Worm (Caenorhabditis elegans): ENCODE measurements around the gene hpo-36.

hpo-36 gene

DNA sequence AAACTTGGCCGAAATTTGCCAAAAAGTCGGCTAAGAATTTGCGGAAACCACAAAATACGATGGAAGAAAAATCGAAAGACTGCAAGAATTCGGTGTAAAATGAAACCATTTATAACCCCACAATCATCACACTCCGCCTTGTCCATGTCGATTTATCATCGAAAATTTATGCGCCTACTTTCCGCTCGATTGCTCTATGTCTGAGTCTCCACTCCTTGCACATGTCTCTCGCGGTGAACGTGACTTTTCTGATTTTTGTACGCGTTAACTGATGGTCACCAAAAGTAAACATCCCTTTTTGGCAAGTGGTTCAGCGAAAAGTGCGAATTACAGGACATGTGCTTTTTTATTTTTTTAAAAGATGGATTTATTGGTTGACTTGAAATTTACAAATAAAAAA, 37.7 kb upstream of the hpo-36 start (continued):
- no peak for TF ChIP-seq dmd-9 (GFP tag; IDR thresholded peaks at IDR 0.05)
- no peak for TF ChIP-seq snpc-4 (tag; optimal IDR thresholded peaks at IDR 0.05)
- TF ChIP-seq ceh-82 (tag; optimal IDR thresholded peaks at IDR 0.05) = no peak
- no peak for TF ChIP-seq nhr-10 (tag; optimal IDR thresholded peaks at IDR 0.05)
- TF ChIP-seq F44E2.7 (GFP tag; IDR thresholded peaks at IDR 0.05) = no peak
- no peak for TF ChIP-seq mdt-29 (GFP tag; IDR thresholded peaks at IDR 0.05)
- TF ChIP-seq T20F7.1 (GFP tag; optimal IDR thresholded peaks at IDR 0.05) = no peak
- TF ChIP-seq dve-1 (tag; optimal IDR thresholded peaks at IDR 0.05; ENCODE audit: insufficient read depth) = peak; percentile 77
- TF ChIP-seq zfp-2 (tag; optimal IDR thresholded peaks at IDR 0.05) = no peak
- no peak for TF ChIP-seq fkh-10 (GFP tag; optimal IDR thresholded peaks at IDR 0.05)
- no peak for TF ChIP-seq nhr-25 (tag; optimal IDR thresholded peaks at IDR 0.05; ENCODE audit: borderline replicate concordance, insufficient read depth)
- TF ChIP-seq T26A8.4 (GFP tag; IDR thresholded peaks at IDR 0.05) = no peak
- no peak for TF ChIP-seq lsy-2 (tag; optimal IDR thresholded peaks at IDR 0.05)
- TF ChIP-seq ztf-11 (tag; optimal IDR thresholded peaks at IDR 0.05) = no peak
- no peak for TF ChIP-seq ctbp-1 (GFP tag; IDR thresholded peaks at IDR 0.05)
- TF ChIP-seq spr-1 (tag; optimal IDR thresholded peaks at IDR 0.05) = no peak
- TF ChIP-seq ZK337.2 (GFP tag; IDR thresholded peaks at IDR 0.05) = no peak
- TF ChIP-seq ceh-62 (tag; optimal IDR thresholded peaks at IDR 0.05) = no peak
- TF ChIP-seq tag-97 (GFP tag; IDR thresholded peaks at IDR 0.05) = no peak
- TF ChIP-seq Y75B8A.6 (GFP tag; IDR thresholded peaks at IDR 0.05) = no peak
- peak; percentile 100 for TF ChIP-seq aha-1 (tag)
- TF ChIP-seq daf-8 (GFP tag; IDR thresholded peaks at IDR 0.05) = no peak
- no peak for TF ChIP-seq fos-1 (tag; optimal IDR thresholded peaks at IDR 0.05)
- no peak for TF ChIP-seq lin-38 (GFP tag; IDR thresholded peaks at IDR 0.05)
- TF ChIP-seq madf-5 (GFP tag; IDR thresholded peaks at IDR 0.05) = no peak
- TF ChIP-seq madf-9 (GFP tag; conservative IDR thresholded peaks at IDR 0.05) = no peak
- no peak for TF ChIP-seq D1046.2 (GFP tag; IDR thresholded peaks at IDR 0.05)
- TF ChIP-seq jun-1 (tag; optimal IDR thresholded peaks at IDR 0.05) = no peak
- TF ChIP-seq daf-12 (tag; optimal IDR thresholded peaks at IDR 0.05) = no peak
- TF ChIP-seq unc-39 (tag; optimal IDR thresholded peaks at IDR 0.05) = no peak
- no peak for TF ChIP-seq mes-2 (tag; optimal IDR thresholded peaks at IDR 0.05; ENCODE audit: poor library complexity, severe bottlenecking)
- no peak for TF ChIP-seq arid-1 (GFP tag; conservative IDR thresholded peaks at IDR 0.05)
- TF ChIP-seq egl-43 (GFP tag; IDR thresholded peaks at IDR 0.05) = no peak
- no peak for TF ChIP-seq lir-3 (tag; optimal IDR thresholded peaks at IDR 0.05)
- TF ChIP-seq pha-4 (GFP tag; IDR thresholded peaks at IDR 0.05) = no peak
- TF ChIP-seq pha-4 (tag; optimal IDR thresholded peaks at IDR 0.05) = peak; percentile 18
- TF ChIP-seq dmd-6 (GFP tag; IDR thresholded peaks at IDR 0.05) = peak; percentile 82
- no peak for TF ChIP-seq gei-8 (GFP tag; optimal IDR thresholded peaks at IDR 0.05)
- no peak for TF ChIP-seq daf-16 (GFP tag; optimal IDR thresholded peaks at IDR 0.05)
- TF ChIP-seq daf-16 (tag; optimal IDR thresholded peaks at IDR 0.05) = peak; percentile 84
- no peak for TF ChIP-seq ceh-44 (GFP tag; IDR thresholded peaks at IDR 0.05)
- 0 out of 2 replicates have a peak, but pooled peaks have one; percentile 21 for TF ChIP-seq php-3 (GFP tag; IDR thresholded peaks at IDR 0.05)
- peak; percentile 6 for TF ChIP-seq mep-1 (tag; optimal IDR thresholded peaks at IDR 0.05)
- TF ChIP-seq lin-13 (GFP tag; optimal IDR thresholded peaks at IDR 0.05) = no peak
- TF ChIP-seq ama-1 (optimal IDR thresholded peaks at IDR 0.05) = no peak
- TF ChIP-seq duxl-1 (tag; optimal IDR thresholded peaks at IDR 0.05; ENCODE audit: poor library complexity) = no peak
- no peak for TF ChIP-seq nhr-111 (GFP tag; optimal IDR thresholded peaks at IDR 0.05)
- no peak for TF ChIP-seq lin-15B (tag; optimal IDR thresholded peaks at IDR 0.05)
- no peak for TF ChIP-seq ces-1 (GFP tag; optimal IDR thresholded peaks at IDR 0.05)
- TF ChIP-seq F26F4.8 (GFP tag; conservative IDR thresholded peaks at IDR 0.05) = no peak
- TF ChIP-seq lin-1 (GFP tag; IDR thresholded peaks at IDR 0.05) = 0 out of 2 replicates have a peak, but pooled peaks have one; percentile 38
- peak; percentile 86 to 98 for TF ChIP-seq hif-1 (tag; optimal IDR thresholded peaks at IDR 0.05)
